Worm (Caenorhabditis elegans) whole organism, L1 larva: Measurements from ENCODE around the gene nhr-256.

Source experiments
- C04F5.9 ChIP-seq: sonication (generic microtip); optimal IDR thresholded peaks from 2 replicates; lab custom pipeline; 2016; ENCODE audit warnings: missing genetic modification characterization, missing compliant biosample characterization
- C34B4.2 ChIP-seq: sonication (generic microtip); optimal IDR thresholded peaks from 2 replicates; lab custom pipeline; 2017; ENCODE audit warnings: mild to moderate bottlenecking, missing genetic modification characterization, missing compliant biosample characterization
- ceh-82 ChIP-seq, 3 experiments: fragments of 150-350 bp in 1 of 3; sonication (generic microtip) in 2 of 3; optimal IDR thresholded peaks; 2 replicates each; lab custom pipeline; 2014 to 2017; ENCODE audit warnings: missing biosample characterization in 3 of 3, missing genetic modification characterization in 3 of 3
- ceh-90 ChIP-seq: sonication (generic microtip); optimal IDR thresholded peaks from 2 replicates; lab custom pipeline; 2016; ENCODE audit warnings: missing genetic modification characterization, missing compliant biosample characterization
- efl-3 ChIP-seq: fragments of 200-800 bp; sonication (Bioruptor generic); optimal IDR thresholded peaks from 2 replicates; lab custom pipeline; 2018; ENCODE audit warnings: mild to moderate bottlenecking, missing genetic modification characterization, missing compliant biosample characterization
- fkh-10 ChIP-seq: sonication (generic microtip); optimal IDR thresholded peaks from 2 replicates; lab custom pipeline; 2017; ENCODE audit warnings: missing biosample characterization, missing genetic modification reagents, missing genetic modification characterization
- jun-1 ChIP-seq: fragments of 150-350 bp; optimal IDR thresholded peaks from 2 replicates; lab custom pipeline; 2014; ENCODE audit warnings: missing biosample characterization, missing genetic modification reagents, missing genetic modification characterization
- lin-15B ChIP-seq: fragments of 150-350 bp; sonication (generic microtip); optimal IDR thresholded peaks from 3 replicates; lab custom pipeline; 2014; ENCODE audit warnings: missing biosample characterization, missing genetic modification characterization
- nhr-12 ChIP-seq: sonication (generic microtip); optimal IDR thresholded peaks from 2 replicates; lab custom pipeline; 2017; ENCODE audit warnings: missing biosample characterization, missing genetic modification characterization
- nhr-237 ChIP-seq: fragments of 150-350 bp; optimal IDR thresholded peaks from 2 replicates; lab custom pipeline; 2014; ENCODE audit warnings: missing biosample characterization, missing genetic modification characterization
- nhr-28 ChIP-seq: fragments of 150-350 bp; optimal IDR thresholded peaks from 2 replicates; lab custom pipeline; 2014; ENCODE audit warnings: missing biosample characterization, missing genetic modification characterization
- sox-4 ChIP-seq: sonication (generic microtip); optimal IDR thresholded peaks from 2 replicates; lab custom pipeline; 2016; ENCODE audit warnings: missing genetic modification characterization, missing compliant biosample characterization
- tlp-1 ChIP-seq: fragments of 150-350 bp; optimal IDR thresholded peaks from 2 replicates; lab custom pipeline; 2014; ENCODE audit warnings: missing biosample characterization, missing genetic modification characterization
- ztf-4 ChIP-seq: fragments of 150-350 bp; optimal IDR thresholded peaks from 2 replicates; lab custom pipeline; 2014; ENCODE audit warnings: missing biosample characterization, missing genetic modification characterization

DNA sequence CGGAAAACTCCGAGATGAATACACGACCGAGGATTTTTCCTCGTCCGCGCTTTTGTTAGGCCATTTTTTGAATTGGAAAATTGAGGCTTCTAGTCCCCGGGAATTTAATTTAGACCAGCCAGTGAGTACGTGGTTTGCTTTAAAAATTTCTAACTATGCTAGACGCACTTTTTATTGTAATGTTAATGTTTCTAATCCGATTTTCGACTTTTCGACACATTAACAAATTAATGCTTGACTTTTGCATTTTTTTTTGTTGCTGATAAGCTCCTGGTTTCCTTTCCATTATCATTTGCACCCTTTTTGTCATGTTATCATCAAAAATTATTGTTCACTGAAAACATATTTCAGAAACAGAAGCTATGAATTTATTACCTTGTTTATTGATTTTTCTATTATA is 13.3 kb downstream of the nhr-256 start, which contains the start of gene clec-204:
- TF ChIP-seq sox-4 (tag; lab: Kevin White, UChicago), result no peak
- no peak for TF ChIP-seq nhr-12
- TF ChIP-seq fkh-10 (GFP tag; lab: Kevin White, UChicago), result no peak
- no peak for TF ChIP-seq ceh-82 (tag; optimal IDR thresholded peaks at IDR 0.05; lab: Kevin White, UChicago)
- TF ChIP-seq jun-1 (tag; lab: Kevin White, UChicago), result no peak
- TF ChIP-seq C34B4.2 (tag; lab: Kevin White, UChicago), result no peak
- no peak for TF ChIP-seq nhr-28 (tag; lab: Kevin White, UChicago)
- TF ChIP-seq efl-3 (GFP tag; lab: Kevin White, UChicago), result no peak
- TF ChIP-seq ceh-90 (tag; lab: Kevin White, UChicago), result no peak
- TF ChIP-seq C04F5.9 (tag; lab: Kevin White, UChicago), result no peak
- no peak for TF ChIP-seq lin-15B (tag; lab: Kevin White, UChicago)
- no peak for TF ChIP-seq ztf-4 (tag; lab: Kevin White, UChicago)
- TF ChIP-seq tlp-1 (tag; lab: Kevin White, UChicago), result no peak
- no peak for TF ChIP-seq nhr-237
